Fruit fly (Drosophila melanogaster): Measurements from ENCODE around the gene GCC185.

GCC185 gene

dm6 chr3R:12010202-12010824 is at the start of gene GCC185, which contains the start of gene KLHL18:
GCC185 (plus strand) TSS chr3R:12010772.
KLHL18 (minus strand) TSS chr3R:12010434.
- TF ChIP-seq fd96Ca (GFP tag; IDR thresholded peaks at IDR 0.05) (no peak), Pif1B (GFP tag; optimal IDR thresholded peaks at IDR 0.05) (no peak), CG15710 (tag; optimal IDR thresholded peaks at IDR 0.05) (peak; percentile 74), CG14655 (GFP tag; optimal IDR thresholded peaks at IDR 0.05) (no peak), CG12605 (GFP tag; IDR thresholded peaks at IDR 0.05) (no peak), Snoo (tag; optimal IDR thresholded peaks at IDR 0.05) (peak; percentile 67), CG13204 (GFP tag; optimal IDR thresholded peaks at IDR 0.05) (no peak), Ets98B (GFP tag; IDR thresholded peaks at IDR 0.05) (no peak; the same call in 1 of the 2 replicates), CG4496 (GFP tag; IDR thresholded peaks at IDR 0.05) (peak; percentile 54; the same call in 1 of the 3 replicates), Pif1A (GFP tag; optimal IDR thresholded peaks at IDR 0.05) (no peak), CG17806 (tag; optimal IDR thresholded peaks at IDR 0.05) (peak; percentile 61), CG9948 (tag; optimal IDR thresholded peaks at IDR 0.05) (peak; percentile 77), rn (GFP tag; IDR thresholded peaks at IDR 0.05) (peak; percentile 57; the same call in 1 of the 2 replicates), CG34367 (tag; optimal IDR thresholded peaks at IDR 0.05) (peak; percentile 54), CG8301 (tag; optimal IDR thresholded peaks at IDR 0.05) (no peak), CG10348 (GFP tag; IDR thresholded peaks at IDR 0.05) (peak; percentile 46; the same call in 1 of the 2 replicates), gl (tag; optimal IDR thresholded peaks at IDR 0.05) (no peak), CG32121 (GFP tag; IDR thresholded peaks at IDR 0.05) (no peak; the same call in 1 of the 2 replicates), D1 (tag; optimal IDR thresholded peaks at IDR 0.05) (no peak), CG8159 (tag; optimal IDR thresholded peaks at IDR 0.05) (peak; percentile 82), EcR (GFP tag; optimal IDR thresholded peaks at IDR 0.05) (peak; percentile 9)

DNA sequence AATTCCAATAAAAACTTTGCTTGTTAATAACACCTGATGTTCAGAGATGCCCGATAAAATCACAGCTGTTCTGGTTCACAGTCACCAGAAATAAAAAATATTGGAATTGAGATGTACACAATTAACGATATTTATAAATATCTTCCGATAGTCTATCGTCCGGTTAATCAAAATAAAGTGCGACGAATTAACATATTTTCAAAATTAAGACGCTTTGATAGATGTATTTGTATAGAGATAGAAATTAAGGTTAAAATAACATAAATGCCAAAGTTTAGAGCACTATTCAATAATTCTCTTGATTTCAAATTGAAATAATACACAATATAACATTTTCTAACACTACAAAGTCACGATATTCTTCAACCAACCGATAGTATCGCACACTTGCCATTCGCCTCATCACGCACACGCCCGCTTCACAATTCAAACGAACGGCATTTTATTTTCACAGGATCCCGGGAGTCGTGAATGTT is 47.8 kb upstream of the GCC185 start, which contains the start of the genes CG3281 and aurA:
Gene CG3281 (minus strand): TSS at position 67 of the 476 bp plus-strand sequence.
Gene aurA (plus strand): TSS at position 386 of the 476 bp plus-strand sequence.
- peak; percentile 39 for TF ChIP-seq CG8301 (tag; optimal IDR thresholded peaks at IDR 0.05)
- TF ChIP-seq Pif1A (GFP tag; optimal IDR thresholded peaks at IDR 0.05) = no peak
- peak; percentile 7 for TF ChIP-seq CG34367 (tag; optimal IDR thresholded peaks at IDR 0.05)
- TF ChIP-seq CG9948 (tag; optimal IDR thresholded peaks at IDR 0.05) = peak; percentile 44
- TF ChIP-seq CG15710 (tag; optimal IDR thresholded peaks at IDR 0.05) = peak; percentile 64
- peak; percentile 21; the same call in 1 of the 2 replicates for TF ChIP-seq CG32121 (GFP tag; IDR thresholded peaks at IDR 0.05)
- peak; percentile 61; the same call in 2 of the 3 replicates for TF ChIP-seq CG4496 (GFP tag; IDR thresholded peaks at IDR 0.05)
- no peak for TF ChIP-seq CG13204 (GFP tag; optimal IDR thresholded peaks at IDR 0.05)
- TF ChIP-seq CG8159 (tag; optimal IDR thresholded peaks at IDR 0.05) = peak; percentile 60
- peak; percentile 16 for TF ChIP-seq Snoo (tag; optimal IDR thresholded peaks at IDR 0.05)
- TF ChIP-seq CG10348 (GFP tag; IDR thresholded peaks at IDR 0.05) = no peak
- peak; percentile 67 for TF ChIP-seq EcR (GFP tag; optimal IDR thresholded peaks at IDR 0.05)
- TF ChIP-seq CG17806 (tag; optimal IDR thresholded peaks at IDR 0.05) = peak; percentile 44
- TF ChIP-seq Ets98B (GFP tag; IDR thresholded peaks at IDR 0.05) = no peak; the same call in 1 of the 2 replicates

DNA sequence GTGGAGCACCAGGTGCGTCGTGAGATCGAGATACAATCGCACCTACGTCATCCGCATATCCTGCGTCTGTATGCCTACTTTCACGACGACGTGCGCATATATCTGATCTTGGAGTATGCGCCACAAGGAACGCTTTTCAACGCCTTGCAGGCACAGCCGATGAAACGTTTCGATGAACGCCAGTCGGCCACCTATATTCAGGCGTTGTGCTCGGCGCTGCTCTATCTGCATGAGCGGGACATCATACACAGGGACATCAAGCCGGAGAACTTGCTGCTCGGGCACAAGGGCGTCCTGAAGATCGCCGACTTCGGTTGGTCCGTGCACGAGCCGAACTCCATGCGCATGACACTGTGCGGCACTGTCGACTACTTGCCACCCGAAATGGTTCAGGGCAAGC is 46.6 kb upstream of the GCC185 start:
- TF ChIP-seq Pif1A (GFP tag; optimal IDR thresholded peaks at IDR 0.05) = no peak
- no peak for TF ChIP-seq CG13204 (GFP tag; optimal IDR thresholded peaks at IDR 0.05)
- no peak for TF ChIP-seq CG32121 (GFP tag; IDR thresholded peaks at IDR 0.05)
- TF ChIP-seq CG8159 (tag; optimal IDR thresholded peaks at IDR 0.05) = no peak
- TF ChIP-seq CG4496 (GFP tag; IDR thresholded peaks at IDR 0.05) = no peak
- TF ChIP-seq CG15710 (tag; optimal IDR thresholded peaks at IDR 0.05) = no peak
- no peak for TF ChIP-seq CG14655 (GFP tag; optimal IDR thresholded peaks at IDR 0.05)
- no peak for TF ChIP-seq CG12605 (GFP tag; IDR thresholded peaks at IDR 0.05)
- no peak for TF ChIP-seq CG17806 (tag; optimal IDR thresholded peaks at IDR 0.05)
- TF ChIP-seq Pif1B (GFP tag; optimal IDR thresholded peaks at IDR 0.05) = no peak
- no peak for TF ChIP-seq rn (GFP tag; IDR thresholded peaks at IDR 0.05)
- no peak for TF ChIP-seq fd96Ca (GFP tag; IDR thresholded peaks at IDR 0.05)
- TF ChIP-seq D1 (tag; optimal IDR thresholded peaks at IDR 0.05) = no peak
- TF ChIP-seq Snoo (tag; optimal IDR thresholded peaks at IDR 0.05) = no peak
- no peak for TF ChIP-seq CG8301 (tag; optimal IDR thresholded peaks at IDR 0.05)
- TF ChIP-seq CG10348 (GFP tag; IDR thresholded peaks at IDR 0.05) = no peak
- no peak for TF ChIP-seq CG34367 (tag; optimal IDR thresholded peaks at IDR 0.05)
- TF ChIP-seq Ets98B (GFP tag; IDR thresholded peaks at IDR 0.05) = no peak
- TF ChIP-seq EcR (GFP tag; optimal IDR thresholded peaks at IDR 0.05) = no peak

- TF ChIP-seq CG4496 (GFP tag; IDR thresholded peaks at IDR 0.05) (no peak), CG10348 (GFP tag; IDR thresholded peaks at IDR 0.05) (0 out of 2 replicates have a peak, but pooled peaks have one; percentile 16), CG13204 (GFP tag; optimal IDR thresholded peaks at IDR 0.05) (no peak), CG14655 (GFP tag; optimal IDR thresholded peaks at IDR 0.05) (no peak), Pif1B (GFP tag; optimal IDR thresholded peaks at IDR 0.05) (no peak), Ets98B (GFP tag; IDR thresholded peaks at IDR 0.05) (0 out of 2 replicates have a peak, but pooled peaks have one; percentile 10), CG15710 (tag; optimal IDR thresholded peaks at IDR 0.05) (peak; percentile 24), CG9948 (tag; optimal IDR thresholded peaks at IDR 0.05) (peak; percentile 13), gl (tag; optimal IDR thresholded peaks at IDR 0.05) (no peak), CG17806 (tag; optimal IDR thresholded peaks at IDR 0.05) (no peak), fd96Ca (GFP tag; IDR thresholded peaks at IDR 0.05) (no peak), CG34367 (tag; optimal IDR thresholded peaks at IDR 0.05) (peak; percentile 8), EcR (GFP tag; optimal IDR thresholded peaks at IDR 0.05) (peak; percentile 1), Pif1A (GFP tag; optimal IDR thresholded peaks at IDR 0.05) (no peak), CG8301 (tag; optimal IDR thresholded peaks at IDR 0.05) (no peak), D1 (tag; optimal IDR thresholded peaks at IDR 0.05) (no peak), rn (GFP tag; IDR thresholded peaks at IDR 0.05) (no peak), Snoo (tag; optimal IDR thresholded peaks at IDR 0.05) (peak; percentile 4), CG8159 (tag; optimal IDR thresholded peaks at IDR 0.05) (peak; percentile 35), CG32121 (GFP tag; IDR thresholded peaks at IDR 0.05) (no peak; the same call in 1 of the 2 replicates), CG12605 (GFP tag; IDR thresholded peaks at IDR 0.05) (no peak)
Observed at dm6 chr3R:11967262-11968029, 43.1 kb upstream of the GCC185 start, which contains the start of the genes CG12213 and GC1. CG12213 (minus strand) TSS chr3R:11967691. GC1 (plus strand) TSS chr3R:11967708.
